Fruit fly (Drosophila melanogaster) whole organism, embryonic: ENCODE measurements around the gene CG14442.
A peak's percentile ranks its signal among the peaks of the same experiment; 100 is the strongest.

Experiments
- ATbp ChIP-seq: fragments of 200-800 bp; sonication (Bioruptor generic); optimal IDR thresholded peaks from 2 replicates; lab custom pipeline; 2017; ENCODE audit warnings: missing biosample characterization, mild to moderate bottlenecking, missing genetic modification characterization, missing genetic modification reagents
- Antp ChIP-seq: fragments of 200-800 bp; sonication (Bioruptor generic); optimal IDR thresholded peaks from 3 replicates; lab custom pipeline; 2016; ENCODE audit warnings: missing biosample characterization, missing genetic modification characterization
- C15 ChIP-seq: fragments of 200-800 bp; sonication (Bioruptor generic); IDR thresholded peaks from 3 replicates; pipeline ENCODE4 v1.3.6; 2022; ENCODE audit warnings: missing biosample characterization, missing genetic modification characterization
- CG12219 ChIP-seq: fragments of 200-800 bp; sonication (Bioruptor generic); optimal IDR thresholded peaks from 3 replicates; lab custom pipeline; 2018; ENCODE audit warnings: missing biosample characterization, mild to moderate bottlenecking, missing genetic modification characterization
- CG14965 ChIP-seq: fragments of 200-800 bp; sonication (Bioruptor generic); optimal IDR thresholded peaks from 2 replicates; lab custom pipeline; 2016; ENCODE audit warnings: missing biosample characterization, missing genetic modification characterization, borderline replicate concordance
- CG15073 ChIP-seq: fragments of 200-800 bp; sonication (Bioruptor generic); optimal IDR thresholded peaks from 2 replicates; lab custom pipeline; 2016; ENCODE audit warnings: missing biosample characterization, missing genetic modification characterization
- CG16779 ChIP-seq: fragments of 200-800 bp; sonication (Bioruptor generic); IDR thresholded peaks from 2 replicates; pipeline ENCODE4 v1.3.6; 2022; ENCODE audit warnings: missing biosample characterization, missing genetic modification characterization
- CG18599 ChIP-seq: fragments of 200-800 bp; sonication (Bioruptor generic); optimal IDR thresholded peaks from 3 replicates; lab custom pipeline; 2017; ENCODE audit warnings: missing biosample characterization, missing genetic modification characterization, mild to moderate bottlenecking, moderate library complexity, missing genetic modification reagents
- CG18619 ChIP-seq: fragments of 200-800 bp; sonication (Bioruptor generic); optimal IDR thresholded peaks from 3 replicates; lab custom pipeline; 2017; ENCODE audit warnings: missing biosample characterization, mild to moderate bottlenecking, missing genetic modification characterization
- CG31365 ChIP-seq: fragments of 200-800 bp; sonication (Bioruptor generic); optimal IDR thresholded peaks from 2 replicates; lab custom pipeline; 2018; ENCODE audit warnings: missing biosample characterization, mild to moderate bottlenecking, missing genetic modification characterization
- CG3163 ChIP-seq: fragments of 200-800 bp; sonication (Bioruptor generic); optimal IDR thresholded peaks from 3 replicates; lab custom pipeline; 2016; ENCODE audit warnings: missing biosample characterization, missing genetic modification characterization
- CG33213 ChIP-seq: fragments of 200-800 bp; sonication (Bioruptor generic); optimal IDR thresholded peaks from 3 replicates; lab custom pipeline; 2016; ENCODE audit warnings: missing biosample characterization, missing genetic modification characterization
- CG9817 ChIP-seq: fragments of 200-800 bp; sonication (Bioruptor generic); optimal IDR thresholded peaks from 2 replicates; lab custom pipeline; 2018; ENCODE audit warnings: missing biosample characterization, mild to moderate bottlenecking, missing genetic modification characterization, moderate library complexity
- D19A ChIP-seq: fragments of 200-800 bp; optimal IDR thresholded peaks from 3 replicates; lab custom pipeline; 2019; ENCODE audit warnings: missing biosample characterization, mild to moderate bottlenecking, missing genetic modification characterization, moderate library complexity
- Doc3 ChIP-seq: fragments of 200-800 bp; sonication (Bioruptor generic); IDR thresholded peaks from 3 replicates; pipeline ENCODE4 v1.3.6; 2022; ENCODE audit warnings: missing biosample characterization, missing genetic modification characterization; ENCODE audit not compliant: partially characterized antibody
- Ets97D ChIP-seq: fragments of 200-800 bp; sonication (Bioruptor generic); optimal IDR thresholded peaks from 3 replicates; lab custom pipeline; 2016; ENCODE audit warnings: missing biosample characterization, missing genetic modification characterization
- Hey ChIP-seq: fragments of 200-800 bp; sonication (Bioruptor generic); optimal IDR thresholded peaks from 3 replicates; lab custom pipeline; 2018; ENCODE audit warnings: missing biosample characterization, mild to moderate bottlenecking, missing genetic modification characterization
- Hr39 ChIP-seq: fragments of >200 bp; optimal IDR thresholded peaks from 2 replicates; lab custom pipeline; 2017
- Hr78 ChIP-seq, 2 experiments: fragments of 200-800 bp in 1 of 2; fragments of >200 bp in 1 of 2; sonication (Bioruptor generic) in 1 of 2; optimal IDR thresholded peaks; 2 replicates each; lab custom pipeline; 2017 to 2019; ENCODE audit warnings: missing biosample characterization in 2 of 2, missing genetic modification characterization in 2 of 2, mild to moderate bottlenecking in 1 of 2, moderate library complexity in 1 of 2
- NFAT ChIP-seq: fragments of 200-800 bp; sonication (Bioruptor generic); IDR thresholded peaks from 2 replicates; pipeline ENCODE4 v1.3.6; 2022; ENCODE audit warnings: missing biosample characterization, missing genetic modification characterization
- Nf-YA ChIP-seq: fragments of 200-800 bp; sonication (Bioruptor generic); IDR thresholded peaks from 2 replicates; pipeline ENCODE4 v1.3.6; 2022; ENCODE audit warnings: missing biosample characterization, missing genetic modification characterization
- PHDP ChIP-seq: fragments of 200-800 bp; sonication (Bioruptor generic); optimal IDR thresholded peaks from 3 replicates; lab custom pipeline; 2018; ENCODE audit warnings: missing biosample characterization, mild to moderate bottlenecking, missing genetic modification characterization, moderate library complexity
- Poxn ChIP-seq: fragments of 200-800 bp; sonication (Bioruptor generic); IDR thresholded peaks from 2 replicates; pipeline ENCODE4 v1.3.6; 2022; ENCODE audit warnings: missing biosample characterization, missing genetic modification characterization
- Rfx ChIP-seq: fragments of 200-800 bp; sonication (Bioruptor generic); IDR thresholded peaks from 2 replicates; pipeline ENCODE4 v1.3.6; 2022; ENCODE audit warnings: missing biosample characterization, missing genetic modification characterization
- Rx ChIP-seq: fragments of 200-800 bp; sonication (Bioruptor generic); IDR thresholded peaks from 2 replicates; pipeline ENCODE4 v1.3.6; 2022; ENCODE audit warnings: missing biosample characterization, missing genetic modification characterization
- Sin3A ChIP-seq: fragments of >200 bp; optimal IDR thresholded peaks from 2 replicates; lab custom pipeline; 2018
- Sry-δ ChIP-seq: fragments of 200-800 bp; sonication (Bioruptor generic); optimal IDR thresholded peaks from 2 replicates; lab custom pipeline; 2016; ENCODE audit warnings: missing biosample characterization, missing genetic modification characterization
- Trl ChIP-seq, 3 experiments: fragments of >200 bp in 2 of 3; fragments of 200-800 bp in 1 of 3; sonication (Bioruptor generic) in 1 of 3; optimal IDR thresholded peaks; 2 replicates in 1 of 3; 3 replicates in 2 of 3; lab custom pipeline; 2016 to 2017; ENCODE audit warnings: missing biosample characterization in 1 of 3, missing genetic modification characterization in 1 of 3
- Usf ChIP-seq: fragments of 200-800 bp; sonication (Bioruptor generic); optimal IDR thresholded peaks from 2 replicates; lab custom pipeline; 2017; ENCODE audit warnings: missing genotype, missing biosample characterization, missing genetic modification characterization
- YL-1 ChIP-seq: fragments of 200-800 bp; sonication (Bioruptor generic); optimal IDR thresholded peaks from 3 replicates; lab custom pipeline; 2017; ENCODE audit warnings: missing biosample characterization, mild to moderate bottlenecking, missing genetic modification characterization
- aop ChIP-seq: fragments of 200-800 bp; sonication (Bioruptor generic); IDR thresholded peaks from 2 replicates; pipeline ENCODE4 v1.3.6; 2022; ENCODE audit warnings: missing biosample characterization, missing genetic modification characterization
- ato ChIP-seq: fragments of 200-800 bp; sonication (Bioruptor generic); IDR thresholded peaks from 2 replicates; pipeline ENCODE4 v1.3.6; 2022; ENCODE audit warnings: missing biosample characterization, missing genetic modification characterization; ENCODE audit not compliant: partially characterized antibody
- bbx ChIP-seq: fragments of 200-800 bp; sonication (Bioruptor generic); IDR thresholded peaks from 2 replicates; pipeline ENCODE4 v1.3.6; 2022; ENCODE audit warnings: missing biosample characterization, missing genetic modification characterization; ENCODE audit not compliant: partially characterized antibody
- br ChIP-seq: fragments of >200 bp; optimal IDR thresholded peaks from 2 replicates; lab custom pipeline; 2017
- chn ChIP-seq: fragments of 200-800 bp; sonication (Bioruptor generic); optimal IDR thresholded peaks from 2 replicates; lab custom pipeline; 2016; ENCODE audit warnings: missing biosample characterization, missing genetic modification characterization
- emc ChIP-seq: fragments of 200-800 bp; sonication (Bioruptor generic); optimal IDR thresholded peaks from 2 replicates; lab custom pipeline; 2016; ENCODE audit warnings: missing biosample characterization, missing genetic modification characterization
- eve ChIP-seq, 2 experiments: fragments of >200 bp; optimal IDR thresholded peaks; 2 replicates each; lab custom pipeline; 2017; ENCODE audit warnings: missing biosample characterization in 2 of 2, missing genetic modification characterization in 2 of 2
- hbn ChIP-seq: fragments of 200-800 bp; sonication (Bioruptor generic); IDR thresholded peaks from 2 replicates; pipeline ENCODE4 v1.3.6; 2022; ENCODE audit warnings: missing biosample characterization, missing genetic modification characterization; ENCODE audit not compliant: partially characterized antibody
- klu ChIP-seq: fragments of 200-800 bp; sonication (Bioruptor generic); IDR thresholded peaks from 2 replicates; pipeline ENCODE4 v1.3.6; 2022; ENCODE audit warnings: missing biosample characterization, missing genetic modification characterization
- lmd ChIP-seq: fragments of 200-800 bp; sonication (Bioruptor generic); IDR thresholded peaks from 2 replicates; pipeline ENCODE4 v1.3.6; 2022; ENCODE audit warnings: missing biosample characterization, missing genetic modification characterization
- lola ChIP-seq, 3 experiments: fragments of >200 bp in 2 of 3; fragments of 200-800 bp in 1 of 3; sonication (Bioruptor generic) in 1 of 3; optimal IDR thresholded peaks; 2 replicates each; lab custom pipeline; 2017 to 2019; ENCODE audit warnings: missing biosample characterization in 3 of 3, missing genetic modification characterization in 3 of 3, mild to moderate bottlenecking in 1 of 3, moderate library complexity in 1 of 3
- pzg ChIP-seq: fragments of 200-800 bp; sonication (Bioruptor generic); optimal IDR thresholded peaks from 3 replicates; lab custom pipeline; 2018; ENCODE audit warnings: missing biosample characterization, mild to moderate bottlenecking, missing genetic modification characterization, moderate library complexity
- scrt ChIP-seq: fragments of 200-800 bp; sonication (Bioruptor generic); optimal IDR thresholded peaks from 2 replicates; lab custom pipeline; 2018; ENCODE audit warnings: missing biosample characterization, mild to moderate bottlenecking, missing genetic modification characterization, moderate library complexity
- slp2 ChIP-seq: fragments of 200-800 bp; sonication (Bioruptor generic); optimal IDR thresholded peaks from 2 replicates; lab custom pipeline; 2016; ENCODE audit warnings: missing biosample characterization, missing genetic modification characterization
- ssp ChIP-seq: fragments of 200-800 bp; sonication (Bioruptor generic); IDR thresholded peaks from 2 replicates; pipeline ENCODE4 v1.3.6; 2022; ENCODE audit warnings: missing biosample characterization, missing genetic modification characterization
- tna ChIP-seq: fragments of 200-800 bp; sonication (Bioruptor generic); IDR thresholded peaks from 2 replicates; pipeline ENCODE4 v1.3.6; 2022; ENCODE audit warnings: missing biosample characterization, missing genetic modification characterization; ENCODE audit not compliant: partially characterized antibody
- twi ChIP-seq: fragments of 200-800 bp; optimal IDR thresholded peaks from 2 replicates; lab custom pipeline; 2019; ENCODE audit warnings: missing biosample characterization, mild to moderate bottlenecking, missing genetic modification characterization, moderate library complexity
- yki ChIP-seq: fragments of >200 bp; optimal IDR thresholded peaks from 3 replicates; lab custom pipeline; 2018
- z ChIP-seq: fragments of 200-800 bp; sonication (Bioruptor generic); IDR thresholded peaks from 3 replicates; pipeline ENCODE4 v1.3.6; 2022; ENCODE audit warnings: missing biosample characterization, missing genetic modification characterization
- zen2 ChIP-seq: fragments of 200-800 bp; sonication (Bioruptor generic); IDR thresholded peaks from 3 replicates; pipeline ENCODE4 v1.3.6; 2022; ENCODE audit warnings: missing biosample characterization, missing genetic modification characterization; ENCODE audit not compliant: partially characterized antibody

Gene CG14442

DNA sequence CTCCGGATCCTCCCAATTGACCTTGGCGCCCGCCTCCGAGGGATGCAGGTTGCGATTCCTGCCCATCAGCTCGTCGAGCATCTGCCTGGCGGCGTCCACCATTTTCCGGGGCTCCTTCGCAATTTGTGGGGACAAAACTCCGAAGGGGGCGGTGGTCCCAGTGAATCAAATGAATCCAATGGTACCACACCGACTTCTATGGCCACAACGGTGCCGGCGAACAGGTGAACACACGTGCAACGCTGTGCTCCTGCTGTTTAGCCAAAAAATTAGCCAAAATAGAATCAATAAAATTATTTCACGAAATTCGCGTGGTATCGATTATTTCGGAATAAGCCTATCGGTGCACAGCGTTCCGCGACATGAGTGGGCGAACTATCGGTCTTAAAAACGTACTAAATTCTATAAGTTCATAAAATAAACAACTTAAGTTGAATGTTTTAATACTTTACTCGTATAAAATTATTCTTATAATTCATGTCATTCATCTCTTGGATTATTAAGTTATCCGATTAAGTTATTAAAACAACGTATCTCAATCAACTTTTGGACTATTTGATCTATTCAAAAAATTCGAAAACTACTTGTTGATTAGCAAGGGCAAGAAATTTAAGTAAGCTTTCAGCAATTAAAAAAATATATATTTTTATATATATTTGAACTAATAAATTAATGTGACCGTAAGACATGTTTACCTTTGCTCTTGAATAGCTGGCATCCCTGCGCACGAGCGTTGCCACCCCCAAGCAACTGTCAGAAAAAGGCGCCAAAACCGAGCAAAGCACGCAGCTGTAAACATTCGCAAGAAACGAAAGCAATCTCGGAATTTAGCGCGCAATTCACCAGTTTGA is 20.9 kb downstream of the CG14442 start, which contains the start of the genes CG3198 and Mcm6:
TSS of gene CG3198 (minus strand) at position 337 of the 851 bp plus-strand sequence.
TSS of gene Mcm6 (plus strand) at position 751 of the 851 bp plus-strand sequence.
- TF ChIP-seq Poxn (no peak), emc (GFP tag; lab: Kevin White, UChicago) (no peak), CG3163 (GFP tag; lab: Kevin White, UChicago) (no peak), tna (GFP tag; lab: Robert Waterston, UW) (0 out of 2 replicates have a peak, but pooled peaks have one; percentile 42), Usf (GFP tag; lab: Kevin White, UChicago) (no peak), Sry-δ (GFP tag; lab: Kevin White, UChicago) (peak; percentile 15), Rx (GFP tag; lab: Robert Waterston, UW) (no peak), CG18599 (GFP tag; lab: Kevin White, UChicago) (no peak), aop (GFP tag; lab: Robert Waterston, UW) (no peak), CG14965 (GFP tag; lab: Kevin White, UChicago) (no peak), slp2 (GFP tag; lab: Kevin White, UChicago) (no peak), twi (tag; lab: Kevin White, UChicago) (no peak), Sin3A (lab: Kevin White, UChicago) (no peak), NFAT (GFP tag; lab: Robert Waterston, UW) (no peak), zen2 (GFP tag; lab: Robert Waterston, UW) (peak; percentile 48; the same call in 1 of the 3 replicates), ATbp (GFP tag; lab: Kevin White, UChicago) (no peak), bbx (GFP tag; lab: Robert Waterston, UW) (peak; percentile 61), CG15073 (GFP tag; lab: Kevin White, UChicago) (no peak), Hey (tag; lab: Kevin White, UChicago) (no peak), br (lab: Kevin White, UChicago) (no peak), YL-1 (GFP tag; lab: Kevin White, UChicago) (peak; percentile 34), yki (lab: Kevin White, UChicago) (no peak), lmd (GFP tag; lab: Robert Waterston, UW) (no peak), Antp (no peak), CG9817 (no peak), CG18619 (GFP tag; lab: Kevin White, UChicago) (no peak), C15 (GFP tag; lab: Robert Waterston, UW) (no peak), PHDP (tag; lab: Kevin White, UChicago) (no peak), ato (peak; percentile 44; the same call in 1 of the 2 replicates), klu (GFP tag; lab: Robert Waterston, UW) (no peak), CG33213 (GFP tag; lab: Kevin White, UChicago) (no peak), Rfx (GFP tag; lab: Robert Waterston, UW) (0 out of 2 replicates have a peak, but pooled peaks have one; percentile 16), scrt (no peak), Nf-YA (0 out of 2 replicates have a peak, but pooled peaks have one; percentile 17), ssp (GFP tag; lab: Robert Waterston, UW) (no peak), eve (GFP tag; optimal IDR thresholded peaks at IDR 0.05; lab: Kevin White, UChicago) (no peak), lola (GFP tag; optimal IDR thresholded peaks at IDR 0.05; lab: Kevin White, UChicago) (no peak), Hr78 (GFP tag; optimal IDR thresholded peaks at IDR 0.05; lab: Kevin White, UChicago) (no peak), CG16779 (no peak), Ets97D (GFP tag; lab: Kevin White, UChicago) (peak; percentile 51), chn (GFP tag; lab: Kevin White, UChicago) (no peak), Doc3 (GFP tag; lab: Robert Waterston, UW) (peak; percentile 59), pzg (GFP tag; lab: Kevin White, UChicago) (peak; percentile 48), D19A (tag; lab: Kevin White, UChicago) (no peak), Hr39 (lab: Kevin White, UChicago) (no peak), hbn (GFP tag; lab: Robert Waterston, UW) (peak; percentile 63), CG12219 (GFP tag; lab: Kevin White, UChicago) (no peak), CG31365 (tag; lab: Kevin White, UChicago) (no peak), Trl (optimal IDR thresholded peaks at IDR 0.05; lab: Kevin White, UChicago) (no peak), Trl (GFP tag; optimal IDR thresholded peaks at IDR 0.05; lab: Kevin White, UChicago) (no peak), z (GFP tag; lab: Robert Waterston, UW) (no peak)
